Worm (Caenorhabditis elegans): ENCODE data around the gene W08E12.6.

Gene W08E12.6

ce11 chrIV:3294553-3295185, 3.7 kb upstream of the W08E12.6 start, which contains the start of gene W08E12.7 (continued):
- TF ChIP-seq alr-1 (tag; optimal IDR thresholded peaks at IDR 0.05; ENCODE audit: borderline replicate concordance) (no peak), grh-1 (GFP tag; IDR thresholded peaks at IDR 0.05) (peak; percentile 75), nhr-76 (tag; optimal IDR thresholded peaks at IDR 0.05) (no peak), jun-1 (tag; optimal IDR thresholded peaks at IDR 0.05) (peak; percentile 87), dpl-1 (GFP tag; optimal IDR thresholded peaks at IDR 0.05) (peak; percentile 93 to 94 (median 93)), lin-13 (GFP tag; optimal IDR thresholded peaks at IDR 0.05) (peak; percentile 95), rnt-1 (tag; optimal IDR thresholded peaks at IDR 0.05) (peak; percentile 95), snpc-4 (tag; optimal IDR thresholded peaks at IDR 0.05) (peak; percentile 76), fos-1 (tag; optimal IDR thresholded peaks at IDR 0.05) (peak; percentile 90), unc-86 (tag; optimal IDR thresholded peaks at IDR 0.05) (peak; percentile 89), C04F5.9 (tag; optimal IDR thresholded peaks at IDR 0.05) (peak; percentile 80), nhr-71 (tag; optimal IDR thresholded peaks at IDR 0.05) (peak; percentile 97), sup-37 (GFP tag; optimal IDR thresholded peaks at IDR 0.05) (no peak), tlp-1 (tag; optimal IDR thresholded peaks at IDR 0.05) (no peak), dsc-1 (tag; optimal IDR thresholded peaks at IDR 0.05) (peak; percentile 84), elt-2 (tag; optimal IDR thresholded peaks at IDR 0.05) (peak; percentile 40), nhr-28 (tag; optimal IDR thresholded peaks at IDR 0.05) (no peak), tbx-2 (tag; optimal IDR thresholded peaks at IDR 0.05) (peak; percentile 90), snu-23 (GFP tag; optimal IDR thresholded peaks at IDR 0.05) (peak; percentile 97), pag-3 (tag; optimal IDR thresholded peaks at IDR 0.05; ENCODE audit: borderline replicate concordance, insufficient read depth) (peak; percentile 55), lin-14 (GFP tag; optimal IDR thresholded peaks at IDR 0.05) (peak; percentile 95), ceh-8 (GFP tag; optimal IDR thresholded peaks at IDR 0.05) (peak; percentile 54), egl-13 (tag; optimal IDR thresholded peaks at IDR 0.05) (peak; percentile 70), unc-130 (tag; optimal IDR thresholded peaks at IDR 0.05) (peak; percentile 98), F16B12.6 (tag; optimal IDR thresholded peaks at IDR 0.05) (peak; percentile 75), mdl-1 (tag; optimal IDR thresholded peaks at IDR 0.05) (peak in 1 of 2 experiments; percentile 96), Y116A8C.19 (tag; optimal IDR thresholded peaks at IDR 0.05; ENCODE audit: borderline replicate concordance) (no peak), nhr-47 (tag; optimal IDR thresholded peaks at IDR 0.05) (peak; percentile 94), aly-2 (tag; optimal IDR thresholded peaks at IDR 0.05) (peak; percentile 84), ceh-63 (GFP tag; optimal IDR thresholded peaks at IDR 0.05) (no peak), zip-4 (GFP tag; optimal IDR thresholded peaks at IDR 0.05) (peak; percentile 67), nhr-20 (tag; optimal IDR thresholded peaks at IDR 0.05) (peak; percentile 94), ceh-88 (GFP tag; IDR thresholded peaks at IDR 0.05) (peak; percentile 85), unc-62 (GFP tag; optimal IDR thresholded peaks at IDR 0.05) (no peak), irx-1 (tag; optimal IDR thresholded peaks at IDR 0.05) (peak; percentile 86), fkh-8 (tag; optimal IDR thresholded peaks at IDR 0.05) (peak; percentile 97), swsn-7 (tag; optimal IDR thresholded peaks at IDR 0.05) (peak; percentile 93), lin-35 (GFP tag; optimal IDR thresholded peaks at IDR 0.05) (peak; percentile 94 to 96), zag-1 (tag; optimal IDR thresholded peaks at IDR 0.05) (peak; percentile 50), mep-1 (tag; optimal IDR thresholded peaks at IDR 0.05) (peak; percentile 99), skn-1 (tag; optimal IDR thresholded peaks at IDR 0.05) (peak; percentile 96), ztf-11 (tag; optimal IDR thresholded peaks at IDR 0.05) (peak in 1 of 2 experiments; percentile 78), xbp-1 (tag; optimal IDR thresholded peaks at IDR 0.05) (peak; percentile 92), lir-3 (tag; optimal IDR thresholded peaks at IDR 0.05; ENCODE audit: poor library complexity) (peak; percentile 83), egl-27 (tag; optimal IDR thresholded peaks at IDR 0.05) (no peak), lin-15B (tag; optimal IDR thresholded peaks at IDR 0.05) (peak; percentile 99), ceh-82 (tag; optimal IDR thresholded peaks at IDR 0.05) (peak; percentile 94 to 98 (median 94)), elt-3 (tag; optimal IDR thresholded peaks at IDR 0.05) (peak in 5 of 6 experiments; percentile 22 to 98 (median 81)), fkh-10 (GFP tag; optimal IDR thresholded peaks at IDR 0.05) (peak; percentile 69), ama-1 (optimal IDR thresholded peaks at IDR 0.05) (peak; percentile 84), vab-15 (tag; optimal IDR thresholded peaks at IDR 0.05) (peak; percentile 85)
